Worm (Caenorhabditis elegans) whole organism, midembryonic: ENCODE measurements around the gene mdt-28.

Experiments
- T22C8.4 ChIP-seq: fragments of 200-800 bp; sonication (Bioruptor generic); IDR thresholded peaks from 2 replicates; pipeline ENCODE4 v1.3.6; 2022; ENCODE audit warnings: missing genetic modification characterization, missing compliant biosample characterization
- cog-1 ChIP-seq: sonication (generic microtip); optimal IDR thresholded peaks from 2 replicates; lab custom pipeline; 2016; ENCODE audit warnings: missing genetic modification characterization, missing compliant biosample characterization
- flt-1 ChIP-seq: fragments of 200-800 bp; sonication (Bioruptor generic); IDR thresholded peaks from 2 replicates; pipeline ENCODE4 v1.3.6; 2022; ENCODE audit warnings: missing genetic modification characterization, missing compliant biosample characterization
- klf-2 ChIP-seq: fragments of 200-800 bp; sonication (Bioruptor generic); conservative IDR thresholded peaks from 2 replicates; pipeline ENCODE4 v1.3.6; 2022; ENCODE audit warnings: missing genetic modification reagents, missing genetic modification characterization, missing compliant biosample characterization
- med-1 ChIP-seq: sonication (generic microtip); optimal IDR thresholded peaks from 2 replicates; lab custom pipeline; 2017; ENCODE audit warnings: missing genetic modification characterization, mild to moderate bottlenecking, missing compliant biosample characterization, antibody characterized with exemption, missing genetic modification reagents; ENCODE audit not compliant: insufficient read depth
- ref-1 ChIP-seq: fragments of 200-800 bp; sonication (Bioruptor generic); conservative IDR thresholded peaks from 2 replicates; pipeline ENCODE4 v1.3.6; 2022; ENCODE audit warnings: missing genetic modification reagents, missing genetic modification characterization, missing compliant biosample characterization
- tab-1 ChIP-seq: fragments of 200-800 bp; sonication (Bioruptor generic); IDR thresholded peaks from 2 replicates; pipeline ENCODE4 v1.3.6; 2022; ENCODE audit warnings: missing genetic modification characterization, missing compliant biosample characterization
- ztf-23 ChIP-seq: fragments of 200-800 bp; sonication (Bioruptor generic); IDR thresholded peaks from 2 replicates; pipeline ENCODE4 v1.3.6; 2022; ENCODE audit warnings: missing genetic modification reagents, missing genetic modification characterization, missing compliant biosample characterization
- ztf-29 ChIP-seq: fragments of 200-800 bp; sonication (Bioruptor generic); IDR thresholded peaks from 2 replicates; pipeline ENCODE4 v1.3.6; 2022; ENCODE audit warnings: missing genetic modification reagents, missing genetic modification characterization, missing compliant biosample characterization

DNA sequence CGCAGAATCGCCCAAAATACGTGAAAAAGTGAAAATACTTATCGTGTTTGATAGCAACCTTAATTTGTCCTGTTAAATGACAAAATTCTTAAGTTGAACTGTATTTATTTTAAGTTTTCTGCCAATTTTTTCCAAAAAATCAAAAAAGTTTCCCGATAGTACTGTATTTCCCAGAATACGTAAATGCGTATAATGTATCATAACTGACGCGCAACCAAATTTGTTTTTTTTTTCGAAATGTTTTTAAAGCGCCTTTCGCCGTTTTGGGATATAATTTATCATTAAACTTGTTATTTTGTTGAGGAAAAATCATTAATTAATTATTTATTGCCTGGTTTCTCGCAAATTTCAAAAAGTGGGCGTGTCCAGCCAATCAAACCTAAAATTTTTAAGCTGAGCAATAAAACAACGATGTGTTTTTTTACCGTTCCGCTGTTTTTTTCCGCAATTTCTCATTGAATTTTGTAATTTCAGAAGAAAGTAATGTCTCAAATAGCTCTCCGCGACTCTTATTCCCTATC, 4.1 kb downstream of the mdt-28 start, which contains the start of gene fbxa-95:
- TF ChIP-seq med-1 (GFP tag; lab: Kevin White, UChicago) (no peak), ztf-29 (no peak), ztf-23 (GFP tag; lab: Robert Waterston, UW) (no peak), cog-1 (tag; lab: Kevin White, UChicago) (no peak), tab-1 (GFP tag; lab: Robert Waterston, UW) (no peak), klf-2 (GFP tag; lab: Robert Waterston, UW) (no peak), T22C8.4 (GFP tag; lab: Robert Waterston, UW) (no peak), ref-1 (GFP tag; lab: Robert Waterston, UW) (no peak), flt-1 (GFP tag; lab: Robert Waterston, UW) (no peak)
